Fruit fly (Drosophila melanogaster): Measurements from ENCODE around the gene Brf.

Brf gene

dm6 chr3R:17422102-17422501 is 31.0 kb upstream of the Brf start, which contains the start of gene CG14332:
Gene CG14332 (minus strand): TSS chr3R:17422202.
- no peak for TF ChIP-seq ovo (GFP tag; optimal IDR thresholded peaks at IDR 0.05)
- TF ChIP-seq CG11617 (GFP tag; optimal IDR thresholded peaks at IDR 0.05): no peak
- no peak for TF ChIP-seq CG12768 (GFP tag; optimal IDR thresholded peaks at IDR 0.05)
- TF ChIP-seq Hr96 (GFP tag; optimal IDR thresholded peaks at IDR 0.05): no peak
- TF ChIP-seq cnc (optimal IDR thresholded peaks at IDR 0.05): no peak
- TF ChIP-seq CG1620 (GFP tag; optimal IDR thresholded peaks at IDR 0.05): no peak
- no peak for TF ChIP-seq toe (GFP tag; optimal IDR thresholded peaks at IDR 0.05)
- TF ChIP-seq Mnt (GFP tag; optimal IDR thresholded peaks at IDR 0.05): no peak

DNA sequence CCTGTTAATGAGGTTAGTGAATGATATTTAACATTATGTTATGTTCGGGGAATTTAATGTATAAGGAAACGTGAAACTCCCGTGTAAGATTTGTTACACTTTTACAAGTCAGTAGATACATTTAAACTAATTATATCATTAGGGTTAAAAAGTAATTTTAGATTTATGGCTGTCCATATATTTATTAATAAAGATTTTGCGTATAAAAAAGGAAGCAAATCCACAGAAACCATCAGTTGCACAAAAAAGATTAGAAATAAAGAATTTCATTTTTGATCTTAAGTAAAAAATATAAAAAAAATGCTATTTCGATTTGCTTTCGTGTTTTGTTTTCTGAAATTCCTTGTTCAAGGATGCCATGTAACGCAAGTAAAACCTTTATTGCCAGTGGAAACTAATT is 29.2 kb upstream of the Brf start, which contains the start of gene CG42835:
TSS of gene CG42835 (plus strand) at position 301 of the 400 bp plus-strand sequence.
- no peak for TF ChIP-seq cnc (optimal IDR thresholded peaks at IDR 0.05)
- TF ChIP-seq CG1620 (GFP tag; optimal IDR thresholded peaks at IDR 0.05): no peak

- TF ChIP-seq toe (GFP tag; optimal IDR thresholded peaks at IDR 0.05): no peak
- no peak for TF ChIP-seq Clk (GFP tag; optimal IDR thresholded peaks at IDR 0.05)
- no peak for TF ChIP-seq bab1 (GFP tag; optimal IDR thresholded peaks at IDR 0.05)
- no peak for TF ChIP-seq CG7045 (GFP tag; optimal IDR thresholded peaks at IDR 0.05)
- TF ChIP-seq CG11617 (GFP tag; optimal IDR thresholded peaks at IDR 0.05): no peak
- TF ChIP-seq Mnt (GFP tag; optimal IDR thresholded peaks at IDR 0.05): no peak
- no peak for TF ChIP-seq kay (GFP tag; ENCODE audit: borderline replicate concordance)
- no peak for TF ChIP-seq CG14711 (tag; optimal IDR thresholded peaks at IDR 0.05)
- no peak for TF ChIP-seq CG33017 (tag; optimal IDR thresholded peaks at IDR 0.05)
- TF ChIP-seq ovo (GFP tag; optimal IDR thresholded peaks at IDR 0.05): no peak
- TF ChIP-seq cnc (optimal IDR thresholded peaks at IDR 0.05): no peak
- TF ChIP-seq Crg-1 (GFP tag; optimal IDR thresholded peaks at IDR 0.05): no peak
- no peak for TF ChIP-seq cic (GFP tag; optimal IDR thresholded peaks at IDR 0.05)
Measured at dm6 chr3R:17418459-17418858, 27.3 kb upstream of the Brf start, which contains the start of gene CG42834. Gene CG42834 (plus strand): TSS chr3R:17418759.

DNA sequence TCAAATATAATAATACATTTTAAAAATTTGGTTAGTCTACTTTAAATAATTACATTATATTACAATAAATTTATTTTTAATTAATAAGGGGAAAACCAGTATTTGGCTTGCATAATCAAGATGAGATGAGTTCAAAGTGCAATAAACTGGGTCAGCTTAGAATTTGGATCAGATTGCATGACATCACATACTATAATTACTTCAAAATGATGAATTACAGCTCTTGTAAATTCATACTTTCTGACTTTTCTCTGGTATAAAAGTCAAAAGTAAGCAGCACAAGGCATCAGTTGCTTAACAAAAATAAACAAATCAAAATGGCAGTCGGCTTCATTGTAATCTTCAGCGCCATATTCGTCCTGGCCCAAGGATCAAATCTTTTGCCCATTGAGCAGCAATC is 26.0 kb upstream of the Brf start, which contains the start of gene CG33333:
TSS of gene CG33333 (plus strand) at position 301 of the 400 bp plus-strand sequence.
- no peak for TF ChIP-seq CG33017 (tag; optimal IDR thresholded peaks at IDR 0.05)
- no peak for TF ChIP-seq Hr96 (GFP tag; optimal IDR thresholded peaks at IDR 0.05)
- no peak for TF ChIP-seq CG7101 (tag; optimal IDR thresholded peaks at IDR 0.05)
- no peak for TF ChIP-seq CG14711 (tag; optimal IDR thresholded peaks at IDR 0.05)
- no peak for TF ChIP-seq tj (GFP tag; optimal IDR thresholded peaks at IDR 0.05)
- no peak for TF ChIP-seq Crg-1 (GFP tag; optimal IDR thresholded peaks at IDR 0.05)
- no peak for TF ChIP-seq CG11617 (GFP tag; optimal IDR thresholded peaks at IDR 0.05)
- no peak for TF ChIP-seq CG12768 (GFP tag; optimal IDR thresholded peaks at IDR 0.05)
- no peak for TF ChIP-seq pad (GFP tag; optimal IDR thresholded peaks at IDR 0.05)
- no peak for TF ChIP-seq CG1620 (GFP tag; optimal IDR thresholded peaks at IDR 0.05)
- TF ChIP-seq toe (GFP tag; optimal IDR thresholded peaks at IDR 0.05): no peak
- no peak for TF ChIP-seq Clk (GFP tag; optimal IDR thresholded peaks at IDR 0.05)
- no peak for TF ChIP-seq Mnt (GFP tag; optimal IDR thresholded peaks at IDR 0.05)
- TF ChIP-seq kay (GFP tag; ENCODE audit: borderline replicate concordance): no peak
- no peak for TF ChIP-seq CG5204 (GFP tag; optimal IDR thresholded peaks at IDR 0.05)
- no peak for TF ChIP-seq cnc (optimal IDR thresholded peaks at IDR 0.05)
- TF ChIP-seq CG7045 (GFP tag; optimal IDR thresholded peaks at IDR 0.05): no peak
- TF ChIP-seq ovo (GFP tag; optimal IDR thresholded peaks at IDR 0.05): no peak

DNA sequence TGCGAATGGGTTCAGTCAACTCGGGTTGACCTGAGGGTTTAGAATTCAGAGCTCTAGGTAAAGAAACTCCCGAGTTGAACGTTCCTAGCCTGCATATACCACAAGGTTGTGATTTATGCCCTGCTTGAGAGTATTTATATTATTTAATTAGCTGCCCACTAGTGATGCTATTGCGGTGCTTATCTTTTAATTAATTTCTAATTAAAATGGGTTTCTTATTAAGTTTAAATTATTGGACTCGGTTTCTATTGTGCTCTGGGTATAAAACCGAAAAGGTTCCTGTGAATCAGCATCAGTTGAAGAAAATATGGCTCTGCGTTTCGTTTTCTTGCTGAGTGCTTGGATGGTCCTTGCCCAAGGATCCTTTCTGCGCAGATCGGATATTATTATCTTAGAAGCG is 24.3 kb upstream of the Brf start, which contains the start of gene CG5866:
TSS of gene CG5866 (plus strand) at position 301 of the 400 bp plus-strand sequence.
- TF ChIP-seq cic (GFP tag; optimal IDR thresholded peaks at IDR 0.05) (no peak), Hr96 (GFP tag; optimal IDR thresholded peaks at IDR 0.05) (no peak), Clk (GFP tag; optimal IDR thresholded peaks at IDR 0.05) (no peak), cnc (optimal IDR thresholded peaks at IDR 0.05) (no peak), CG14711 (tag; optimal IDR thresholded peaks at IDR 0.05) (no peak), tj (GFP tag; optimal IDR thresholded peaks at IDR 0.05) (no peak), pad (GFP tag; optimal IDR thresholded peaks at IDR 0.05) (no peak), CG11617 (GFP tag; optimal IDR thresholded peaks at IDR 0.05) (no peak), Mnt (GFP tag; optimal IDR thresholded peaks at IDR 0.05) (no peak), CG7045 (GFP tag; optimal IDR thresholded peaks at IDR 0.05) (no peak), CG1620 (GFP tag; optimal IDR thresholded peaks at IDR 0.05) (no peak), toe (GFP tag; optimal IDR thresholded peaks at IDR 0.05) (no peak), CG33017 (tag; optimal IDR thresholded peaks at IDR 0.05) (no peak), kay (GFP tag; ENCODE audit: borderline replicate concordance) (no peak)

DNA sequence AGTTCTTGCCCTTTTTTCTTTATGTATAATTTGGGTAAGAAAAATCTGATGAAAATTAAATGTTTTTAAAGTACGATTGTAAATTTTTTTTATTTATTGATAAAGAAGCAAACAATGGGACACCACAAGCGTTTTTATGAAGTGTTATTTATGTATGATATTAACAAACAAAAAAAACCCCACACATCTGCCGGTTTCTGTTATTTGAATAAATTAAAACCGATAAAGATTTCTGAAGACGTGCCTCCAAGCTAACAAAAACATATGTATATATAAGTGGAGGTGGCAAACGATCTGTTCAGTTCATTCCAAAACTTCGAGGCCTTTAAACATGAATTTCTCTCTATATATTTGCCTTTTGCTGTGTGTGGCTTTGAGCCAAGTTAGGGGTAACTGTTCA is 22.5 kb upstream of the Brf start, which contains the start of gene CG42822:
TSS of gene CG42822 (plus strand) at position 301 of the 400 bp plus-strand sequence.
- TF ChIP-seq CG7045 (GFP tag; optimal IDR thresholded peaks at IDR 0.05) (no peak), CG33017 (tag; optimal IDR thresholded peaks at IDR 0.05) (no peak), Hr96 (GFP tag; optimal IDR thresholded peaks at IDR 0.05) (no peak), ovo (GFP tag; optimal IDR thresholded peaks at IDR 0.05) (no peak), kay (GFP tag; ENCODE audit: borderline replicate concordance) (no peak), cic (GFP tag; optimal IDR thresholded peaks at IDR 0.05) (no peak), Crg-1 (GFP tag; optimal IDR thresholded peaks at IDR 0.05) (no peak), bab1 (GFP tag; optimal IDR thresholded peaks at IDR 0.05) (no peak), Mnt (GFP tag; optimal IDR thresholded peaks at IDR 0.05) (no peak), CG1620 (GFP tag; optimal IDR thresholded peaks at IDR 0.05) (no peak), CG5204 (GFP tag; optimal IDR thresholded peaks at IDR 0.05) (no peak), CG12768 (GFP tag; optimal IDR thresholded peaks at IDR 0.05) (no peak), pad (GFP tag; optimal IDR thresholded peaks at IDR 0.05) (no peak)
